Worm (Caenorhabditis elegans) whole organism, late embryonic: Measurements from ENCODE around the gene Y53F4B.62.

ENCODE experiments used
- ceh-19 ChIP-seq: fragments of 200-800 bp; sonication (Bioruptor generic); optimal IDR thresholded peaks from 2 replicates; lab custom pipeline; 2018; ENCODE audit warnings: mild to moderate bottlenecking, missing genetic modification characterization, missing compliant biosample characterization
- che-1 ChIP-seq: sonication (generic microtip); optimal IDR thresholded peaks from 2 replicates; lab custom pipeline; 2016; ENCODE audit warnings: mild to moderate bottlenecking, missing genetic modification characterization, missing compliant biosample characterization
- dve-1 ChIP-seq: sonication (generic microtip); optimal IDR thresholded peaks from 2 replicates; lab custom pipeline; 2017; ENCODE audit warnings: antibody characterized with exemption, mild to moderate bottlenecking, missing genetic modification characterization, missing compliant biosample characterization
- unc-86 ChIP-seq: sonication (generic microtip); optimal IDR thresholded peaks from 2 replicates; lab custom pipeline; 2016; ENCODE audit warnings: missing genetic modification characterization, missing compliant biosample characterization

ce11 chrII:15089086-15089895 lies 41.1 kb downstream of the Y53F4B.62 start:
- TF ChIP-seq unc-86 (tag; lab: Kevin White, UChicago) (no peak), che-1 (no peak), ceh-19 (GFP tag; lab: Kevin White, UChicago) (no peak), dve-1 (tag; lab: Kevin White, UChicago) (no peak)
